Fruit fly (Drosophila melanogaster) whole organism, embryonic: ENCODE results near the gene CG10333.

Source experiments
- Awh ChIP-seq: fragments of 200-800 bp; sonication (Bioruptor generic); IDR thresholded peaks from 2 replicates; pipeline ENCODE4, ENCODE4 v1.3.6; 2022; ENCODE audit warnings: missing biosample characterization, missing genetic modification characterization
- CG1024 ChIP-seq: fragments of 200-800 bp; sonication (Bioruptor generic); IDR thresholded peaks from 2 replicates; pipeline ENCODE4 v1.3.6; 2022; ENCODE audit warnings: missing biosample characterization, missing genetic modification characterization
- CG10462 ChIP-seq: fragments of 200-800 bp; sonication (Bioruptor generic); optimal IDR thresholded peaks from 2 replicates; lab custom pipeline; 2016; ENCODE audit warnings: missing biosample characterization, missing genetic modification characterization
- CG10565 ChIP-seq: fragments of 200-800 bp; sonication (Bioruptor generic); optimal IDR thresholded peaks from 3 replicates; lab custom pipeline; 2016; ENCODE audit warnings: missing biosample characterization, mild to moderate bottlenecking, missing genetic modification characterization
- CG10979 ChIP-seq: fragments of 200-800 bp; sonication (Bioruptor generic); optimal IDR thresholded peaks from 2 replicates; lab custom pipeline; 2018; ENCODE audit warnings: missing biosample characterization, mild to moderate bottlenecking, missing genetic modification characterization, moderate library complexity
- CG13775 ChIP-seq: fragments of 200-800 bp; sonication (Bioruptor generic); optimal IDR thresholded peaks from 3 replicates; lab custom pipeline; 2017; ENCODE audit warnings: missing biosample characterization, mild to moderate bottlenecking, missing genetic modification characterization
- CG15073 ChIP-seq: fragments of 200-800 bp; sonication (Bioruptor generic); optimal IDR thresholded peaks from 2 replicates; lab custom pipeline; 2016; ENCODE audit warnings: missing biosample characterization, missing genetic modification characterization
- CG15514 ChIP-seq: fragments of 200-800 bp; sonication (Bioruptor generic); optimal IDR thresholded peaks from 3 replicates; lab custom pipeline; 2017; ENCODE audit warnings: missing biosample characterization, missing genetic modification characterization, mild to moderate bottlenecking, moderate library complexity, missing genetic modification reagents
- CG16779 ChIP-seq: fragments of 200-800 bp; sonication (Bioruptor generic); IDR thresholded peaks from 2 replicates; pipeline ENCODE4 v1.3.6; 2022; ENCODE audit warnings: missing biosample characterization, missing genetic modification characterization
- CG2129 ChIP-seq: fragments of 200-800 bp; sonication (Bioruptor generic); IDR thresholded peaks from 2 replicates; pipeline ENCODE4 v1.3.6; 2022; ENCODE audit warnings: missing biosample characterization, missing genetic modification characterization; ENCODE audit not compliant: partially characterized antibody
- CG30020 ChIP-seq: fragments of 200-800 bp; optimal IDR thresholded peaks from 2 replicates; lab custom pipeline; 2019; ENCODE audit warnings: missing biosample characterization, mild to moderate bottlenecking, missing genetic modification characterization, moderate library complexity
- CG30403 ChIP-seq: fragments of 200-800 bp; sonication (Bioruptor generic); optimal IDR thresholded peaks from 3 replicates; lab custom pipeline; 2016; ENCODE audit warnings: missing biosample characterization, missing genetic modification characterization
- CG4282 ChIP-seq: fragments of 200-800 bp; sonication (Bioruptor generic); optimal IDR thresholded peaks from 2 replicates; lab custom pipeline; 2016; ENCODE audit warnings: missing biosample characterization, missing genetic modification characterization
- CG4820 ChIP-seq: fragments of 200-800 bp; sonication (Bioruptor generic); optimal IDR thresholded peaks from 3 replicates; lab custom pipeline; 2016; ENCODE audit warnings: missing biosample characterization, missing genetic modification characterization
- CG6813 ChIP-seq: fragments of 200-800 bp; sonication (Bioruptor generic); optimal IDR thresholded peaks from 2 replicates; lab custom pipeline; 2017; ENCODE audit warnings: missing biosample characterization, missing genetic modification characterization, mild to moderate bottlenecking, moderate library complexity, missing genetic modification reagents
- CG7556 ChIP-seq: fragments of 200-800 bp; sonication (Bioruptor generic); optimal IDR thresholded peaks from 2 replicates; lab custom pipeline; 2017; ENCODE audit warnings: missing biosample characterization, mild to moderate bottlenecking, missing genetic modification characterization
- CG9932 ChIP-seq: fragments of 200-800 bp; sonication (Bioruptor generic); IDR thresholded peaks from 2 replicates; pipeline ENCODE4 v1.3.6; 2022; ENCODE audit warnings: missing biosample characterization, missing genetic modification characterization
- CoRest ChIP-seq: fragments of 200-800 bp; sonication (Bioruptor generic); optimal IDR thresholded peaks from 3 replicates; lab custom pipeline; 2018; ENCODE audit warnings: missing biosample characterization, mild to moderate bottlenecking, missing genetic modification characterization, moderate library complexity
- Dad ChIP-seq: fragments of 200-800 bp; sonication (Bioruptor generic); optimal IDR thresholded peaks from 3 replicates; lab custom pipeline; 2016; ENCODE audit warnings: missing biosample characterization, missing genetic modification characterization
- E2f1 ChIP-seq: fragments of 200-800 bp; sonication (Bioruptor generic); IDR thresholded peaks from 2 replicates; pipeline ENCODE4 v1.3.6; 2022; ENCODE audit warnings: missing biosample characterization, missing genetic modification characterization
- Elba2 ChIP-seq: fragments of 200-800 bp; sonication (Bioruptor generic); optimal IDR thresholded peaks from 3 replicates; lab custom pipeline; 2016; ENCODE audit warnings: missing biosample characterization, missing genetic modification characterization
- H15 ChIP-seq: fragments of 200-800 bp; sonication (Bioruptor generic); IDR thresholded peaks from 3 replicates; pipeline ENCODE4 v1.3.6; 2022; ENCODE audit warnings: missing biosample characterization, missing genetic modification characterization
- Hr3 ChIP-seq: fragments of 200-800 bp; sonication (Bioruptor generic); optimal IDR thresholded peaks from 3 replicates; lab custom pipeline; 2016; ENCODE audit warnings: missing biosample characterization, missing genetic modification characterization
- Hr78 ChIP-seq, 2 experiments: fragments of 200-800 bp in 1 of 2; fragments of >200 bp in 1 of 2; sonication (Bioruptor generic) in 1 of 2; optimal IDR thresholded peaks; 2 replicates each; lab custom pipeline; 2017 to 2019; ENCODE audit warnings: missing biosample characterization in 2 of 2, missing genetic modification characterization in 2 of 2, mild to moderate bottlenecking in 1 of 2, moderate library complexity in 1 of 2
- Kr ChIP-seq: fragments of 200-800 bp; sonication (Bioruptor generic); optimal IDR thresholded peaks from 2 replicates; lab custom pipeline; 2017; ENCODE audit warnings: missing biosample characterization, mild to moderate bottlenecking, missing genetic modification characterization
- Ptx1 ChIP-seq: fragments of 200-800 bp; sonication (Bioruptor generic); IDR thresholded peaks from 2 replicates; pipeline ENCODE4 v1.3.6; 2022; ENCODE audit warnings: missing biosample characterization, missing genetic modification characterization
- Rx ChIP-seq: fragments of 200-800 bp; sonication (Bioruptor generic); IDR thresholded peaks from 2 replicates; pipeline ENCODE4 v1.3.6; 2022; ENCODE audit warnings: missing biosample characterization, missing genetic modification characterization
- Spps ChIP-seq: fragments of 200-800 bp; sonication (Bioruptor generic); optimal IDR thresholded peaks from 2 replicates; lab custom pipeline; 2018; ENCODE audit warnings: missing biosample characterization, mild to moderate bottlenecking, missing genetic modification characterization
- bcd ChIP-seq: fragments of 200-800 bp; sonication (Bioruptor generic); optimal IDR thresholded peaks from 2 replicates; lab custom pipeline; 2017; ENCODE audit warnings: missing biosample characterization, mild to moderate bottlenecking, missing genetic modification characterization
- cas ChIP-seq: fragments of 200-800 bp; sonication (Bioruptor generic); IDR thresholded peaks from 2 replicates; pipeline ENCODE4 v1.3.6; 2022; ENCODE audit warnings: missing biosample characterization, missing genetic modification characterization
- chm ChIP-seq: fragments of 200-800 bp; sonication (Bioruptor generic); IDR thresholded peaks from 2 replicates; pipeline ENCODE4 v1.3.6; 2022; ENCODE audit warnings: missing biosample characterization, missing genetic modification characterization
- cwo ChIP-seq: fragments of 200-800 bp; sonication (Bioruptor generic); optimal IDR thresholded peaks from 3 replicates; lab custom pipeline; 2017; ENCODE audit warnings: missing biosample characterization, missing genetic modification characterization, mild to moderate bottlenecking, moderate library complexity, missing genetic modification reagents
- dimm ChIP-seq: fragments of 200-800 bp; sonication (Bioruptor generic); IDR thresholded peaks from 2 replicates; pipeline ENCODE4 v1.3.6; 2022; ENCODE audit warnings: missing biosample characterization, missing genetic modification characterization
- disco-r ChIP-seq: fragments of 200-800 bp; sonication (Bioruptor generic); optimal IDR thresholded peaks from 2 replicates; lab custom pipeline; 2016; ENCODE audit warnings: missing biosample characterization, missing genetic modification characterization
- dysf ChIP-seq: fragments of 200-800 bp; sonication (Bioruptor generic); IDR thresholded peaks from 3 replicates; pipeline ENCODE4 v1.3.6; 2022; ENCODE audit warnings: missing biosample characterization, missing genetic modification characterization
- emc ChIP-seq: fragments of 200-800 bp; sonication (Bioruptor generic); optimal IDR thresholded peaks from 2 replicates; lab custom pipeline; 2016; ENCODE audit warnings: missing biosample characterization, missing genetic modification characterization
- fu2 ChIP-seq: fragments of 200-800 bp; sonication (Bioruptor generic); optimal IDR thresholded peaks from 2 replicates; lab custom pipeline; 2016; ENCODE audit warnings: missing biosample characterization, missing genetic modification characterization
- gce ChIP-seq: fragments of 200-800 bp; sonication (Bioruptor generic); IDR thresholded peaks from 3 replicates; pipeline ENCODE4 v1.3.6; 2022; ENCODE audit warnings: missing biosample characterization, missing genetic modification characterization
- gt ChIP-seq: fragments of 200-800 bp; sonication (Bioruptor generic); IDR thresholded peaks from 2 replicates; pipeline ENCODE4 v1.3.6; 2022; ENCODE audit warnings: missing biosample characterization, missing genetic modification characterization
- her ChIP-seq: fragments of 200-800 bp; sonication (Bioruptor generic); optimal IDR thresholded peaks from 2 replicates; lab custom pipeline; 2016; ENCODE audit warnings: missing biosample characterization, missing genetic modification characterization
- knrl ChIP-seq: fragments of 200-800 bp; sonication (Bioruptor generic); IDR thresholded peaks from 3 replicates; pipeline ENCODE4 v1.3.6; 2022; ENCODE audit warnings: missing biosample characterization, missing genetic modification characterization; ENCODE audit not compliant: partially characterized antibody
- lov ChIP-seq, 2 experiments: fragments of 200-800 bp in 1 of 2; fragments of >200 bp in 1 of 2; sonication (Bioruptor generic) in 1 of 2; IDR thresholded peaks in 1 of 2; optimal IDR thresholded peaks in 1 of 2; 2 replicates in 1 of 2; 3 replicates in 1 of 2; pipeline versions ENCODE4 v1.3.6 to Lab custom; 2017 to 2022; ENCODE audit warnings: missing biosample characterization in 1 of 2, missing genetic modification characterization in 1 of 2
- luna ChIP-seq: fragments of 200-800 bp; sonication (Bioruptor generic); optimal IDR thresholded peaks from 2 replicates; lab custom pipeline; 2016; ENCODE audit warnings: missing biosample characterization, missing genetic modification characterization
- nerfin-2 ChIP-seq: fragments of 200-800 bp; sonication (Bioruptor generic); IDR thresholded peaks from 2 replicates; pipeline ENCODE4 v1.3.6; 2022; ENCODE audit warnings: missing biosample characterization, missing genetic modification characterization; ENCODE audit not compliant: partially characterized antibody
- p53 ChIP-seq: fragments of 200-800 bp; sonication (Bioruptor generic); optimal IDR thresholded peaks from 2 replicates; lab custom pipeline; 2016; ENCODE audit warnings: missing biosample characterization, missing genetic modification characterization
- slp2 ChIP-seq: fragments of 200-800 bp; sonication (Bioruptor generic); optimal IDR thresholded peaks from 2 replicates; lab custom pipeline; 2016; ENCODE audit warnings: missing biosample characterization, missing genetic modification characterization
- sug ChIP-seq: fragments of 200-800 bp; optimal IDR thresholded peaks from 2 replicates; lab custom pipeline; 2019; ENCODE audit warnings: missing biosample characterization, mild to moderate bottlenecking, missing genetic modification characterization, moderate library complexity
- tgo ChIP-seq: fragments of 200-800 bp; sonication (Bioruptor generic); IDR thresholded peaks from 3 replicates; pipeline ENCODE4 v1.3.6; 2022; ENCODE audit warnings: missing biosample characterization, missing genetic modification characterization
- tna ChIP-seq: fragments of 200-800 bp; sonication (Bioruptor generic); IDR thresholded peaks from 2 replicates; pipeline ENCODE4 v1.3.6; 2022; ENCODE audit warnings: missing biosample characterization, missing genetic modification characterization; ENCODE audit not compliant: partially characterized antibody
- toy ChIP-seq: fragments of 200-800 bp; sonication (Bioruptor generic); IDR thresholded peaks from 2 replicates; pipeline ENCODE4 v1.3.6; 2022; ENCODE audit warnings: missing biosample characterization, missing genetic modification characterization
- zfh2 ChIP-seq: fragments of 200-800 bp; sonication (Bioruptor generic); optimal IDR thresholded peaks from 2 replicates; lab custom pipeline; 2016; ENCODE audit warnings: missing biosample characterization, missing genetic modification characterization

CG10333 gene

DNA sequence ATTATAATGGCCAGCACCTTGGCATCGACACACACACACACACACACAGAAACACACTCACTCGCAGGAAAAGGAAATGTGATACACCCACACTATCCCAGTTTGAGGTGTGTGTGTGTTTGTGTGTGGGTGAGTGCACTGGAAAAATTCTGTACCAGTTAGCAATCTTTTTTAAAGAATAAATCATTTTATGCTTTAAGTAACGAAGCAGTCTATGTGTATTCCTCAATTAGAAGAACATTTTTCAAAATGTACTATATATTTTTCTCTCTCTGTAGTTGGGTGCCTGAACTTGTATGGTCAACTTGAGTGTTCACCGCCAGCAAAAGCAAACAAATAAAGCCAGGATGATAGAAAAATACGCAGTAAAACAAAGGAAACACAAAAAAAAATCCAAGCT is 22.0 kb upstream of the CG10333 start (continued):
- TF ChIP-seq lov (optimal IDR thresholded peaks at IDR 0.05; lab: Kevin White, UChicago): no peak
- TF ChIP-seq lov (GFP tag; IDR thresholded peaks at IDR 0.05; lab: Robert Waterston, UW): no peak
- no peak for TF ChIP-seq CG7556 (GFP tag; lab: Kevin White, UChicago)
- TF ChIP-seq Kr (GFP tag; lab: Kevin White, UChicago): no peak
- no peak for TF ChIP-seq CG1024
- no peak for TF ChIP-seq CG10565
- no peak for TF ChIP-seq knrl (GFP tag; lab: Robert Waterston, UW)
- no peak for TF ChIP-seq CG16779 (GFP tag; lab: Robert Waterston, UW)
- TF ChIP-seq chm (GFP tag; lab: Robert Waterston, UW): no peak
- TF ChIP-seq CG4282 (GFP tag; lab: Kevin White, UChicago): no peak
- TF ChIP-seq CG15073 (GFP tag; lab: Kevin White, UChicago): no peak
- no peak for TF ChIP-seq gt
- no peak for TF ChIP-seq CG30020
- 0 out of 3 replicates have a peak, but pooled peaks have one; percentile 23 for TF ChIP-seq dysf (GFP tag; lab: Robert Waterston, UW)
- TF ChIP-seq Rx (GFP tag; lab: Robert Waterston, UW): peak; percentile 44; the same call in 1 of the 2 replicates
- TF ChIP-seq cas (GFP tag; lab: Robert Waterston, UW): peak; percentile 36; the same call in 1 of the 2 replicates
- no peak for TF ChIP-seq CG10979
- no peak for TF ChIP-seq disco-r (GFP tag; lab: Kevin White, UChicago)
- TF ChIP-seq Awh (GFP tag; lab: Robert Waterston, UW): no peak
- no peak for TF ChIP-seq dimm (GFP tag; lab: Robert Waterston, UW)
- no peak for TF ChIP-seq E2f1 (GFP tag; lab: Robert Waterston, UW)
- no peak for TF ChIP-seq cwo
- no peak for TF ChIP-seq p53 (GFP tag; lab: Kevin White, UChicago)
- no peak for TF ChIP-seq CG13775 (GFP tag; lab: Kevin White, UChicago)
- no peak for TF ChIP-seq sug
- no peak for TF ChIP-seq CG10462 (GFP tag; lab: Kevin White, UChicago)
- no peak for TF ChIP-seq tna
- no peak for TF ChIP-seq her (GFP tag; lab: Kevin White, UChicago)
- no peak for TF ChIP-seq Hr3 (GFP tag; lab: Kevin White, UChicago)
- peak; percentile 4 for TF ChIP-seq CG15514 (GFP tag; lab: Kevin White, UChicago)
- no peak for TF ChIP-seq Elba2
- TF ChIP-seq CG9932 (GFP tag; lab: Robert Waterston, UW): peak; percentile 44
- no peak for TF ChIP-seq Hr78 (GFP tag; optimal IDR thresholded peaks at IDR 0.05; lab: Kevin White, UChicago)
- TF ChIP-seq Ptx1 (GFP tag; lab: Robert Waterston, UW): peak; percentile 50
- TF ChIP-seq Spps (tag; lab: Kevin White, UChicago): no peak
- TF ChIP-seq zfh2 (GFP tag; lab: Kevin White, UChicago): no peak
- no peak for TF ChIP-seq gce (GFP tag; lab: Robert Waterston, UW)
- no peak for TF ChIP-seq bcd (GFP tag; lab: Kevin White, UChicago)
- no peak for TF ChIP-seq CG30403 (GFP tag; lab: Kevin White, UChicago)
- TF ChIP-seq CG6813: no peak
- no peak for TF ChIP-seq emc (GFP tag; lab: Kevin White, UChicago)
- no peak for TF ChIP-seq nerfin-2 (GFP tag; lab: Robert Waterston, UW)
- 0 out of 3 replicates have a peak, but pooled peaks have one; percentile 39 for TF ChIP-seq H15 (GFP tag; lab: Robert Waterston, UW)
- no peak for TF ChIP-seq luna
- TF ChIP-seq CG4820 (GFP tag; lab: Kevin White, UChicago): no peak
- no peak for TF ChIP-seq fu2 (GFP tag; lab: Kevin White, UChicago)
- peak; percentile 33; the same call in 1 of the 3 replicates for TF ChIP-seq tgo (GFP tag; lab: Robert Waterston, UW)
- no peak for TF ChIP-seq slp2 (GFP tag; lab: Kevin White, UChicago)
- no peak for TF ChIP-seq CG2129
- no peak for TF ChIP-seq toy (GFP tag; lab: Robert Waterston, UW)
- TF ChIP-seq CoRest: no peak
- TF ChIP-seq Dad (GFP tag; lab: Kevin White, UChicago): no peak
